Fruit fly (Drosophila melanogaster) whole organism, adult: ENCODE results near the gene ProtB.

Source experiments
- CG12768 ChIP-seq: fragments of 200-800 bp; sonication (Bioruptor generic); optimal IDR thresholded peaks from 2 replicates; lab custom pipeline; 2017; ENCODE audit warnings: missing biosample characterization, missing genetic modification characterization, mild to moderate bottlenecking, moderate library complexity, missing genetic modification reagents
- CG33017 ChIP-seq: fragments of 200-800 bp; sonication (Bioruptor generic); optimal IDR thresholded peaks from 2 replicates; lab custom pipeline; 2018; ENCODE audit warnings: missing biosample characterization, mild to moderate bottlenecking, missing genetic modification characterization, moderate library complexity
- CG5204 ChIP-seq: fragments of 200-800 bp; sonication (Bioruptor generic); optimal IDR thresholded peaks from 2 replicates; lab custom pipeline; 2016; ENCODE audit warnings: missing biosample characterization, missing genetic modification characterization
- CG7101 ChIP-seq: fragments of 200-800 bp; sonication (Bioruptor generic); optimal IDR thresholded peaks from 2 replicates; lab custom pipeline; 2018; ENCODE audit warnings: missing biosample characterization, mild to moderate bottlenecking, missing genetic modification characterization, moderate library complexity
- Crg-1 ChIP-seq: fragments of 200-800 bp; sonication (Bioruptor generic); optimal IDR thresholded peaks from 2 replicates; lab custom pipeline; 2016; ENCODE audit warnings: missing biosample characterization, missing genetic modification characterization
- Hr96 ChIP-seq: fragments of 200-800 bp; sonication (Bioruptor generic); optimal IDR thresholded peaks from 2 replicates; lab custom pipeline; 2016; ENCODE audit warnings: missing biosample characterization, missing genetic modification characterization
- bab1 ChIP-seq: fragments of 200-800 bp; sonication (Bioruptor generic); optimal IDR thresholded peaks from 3 replicates; lab custom pipeline; 2019; ENCODE audit warnings: missing biosample characterization, mild to moderate bottlenecking, missing genetic modification characterization, moderate library complexity
- ovo ChIP-seq: fragments of 200-800 bp; sonication (Bioruptor generic); optimal IDR thresholded peaks from 2 replicates; lab custom pipeline; 2016; ENCODE audit warnings: missing biosample characterization, missing genetic modification characterization
- tj ChIP-seq: fragments of 200-800 bp; sonication (Bioruptor generic); optimal IDR thresholded peaks from 3 replicates; lab custom pipeline; 2017; ENCODE audit warnings: missing biosample characterization, mild to moderate bottlenecking, missing genetic modification characterization, moderate library complexity

Gene ProtB

DNA sequence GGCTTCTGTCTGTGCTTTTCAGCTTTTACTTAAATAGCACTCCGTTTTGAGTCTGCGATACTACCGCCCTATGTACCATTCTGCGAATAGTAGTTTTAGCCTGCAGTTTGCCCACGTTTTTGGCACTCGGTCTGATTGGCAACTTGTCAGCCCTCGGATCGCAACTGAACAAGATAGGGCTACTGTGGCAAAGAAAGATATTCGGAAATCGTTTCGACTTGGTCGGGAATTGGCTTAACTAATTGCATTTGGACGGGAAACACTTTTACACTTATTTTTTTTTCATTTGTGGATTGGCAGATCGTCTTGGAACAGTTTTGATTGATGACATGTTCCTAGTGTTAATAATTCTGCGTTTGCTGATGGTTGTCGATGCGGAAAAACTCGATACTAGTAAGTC, 41.5 kb downstream of the ProtB start, which contains the start of gene CG42682:
Gene CG42682 (plus strand): TSS at position 301 of the 400 bp plus-strand sequence.
- no peak for TF ChIP-seq CG5204 (GFP tag; lab: Kevin White, UChicago)
- no peak for TF ChIP-seq Crg-1 (GFP tag; lab: Kevin White, UChicago)
- no peak for TF ChIP-seq ovo (GFP tag; lab: Kevin White, UChicago)
- no peak for TF ChIP-seq CG12768
- no peak for TF ChIP-seq bab1 (GFP tag; lab: Kevin White, UChicago)
- no peak for TF ChIP-seq CG33017 (tag; lab: Kevin White, UChicago)
- TF ChIP-seq tj (GFP tag; lab: Kevin White, UChicago) = no peak
- TF ChIP-seq CG7101 (tag; lab: Kevin White, UChicago) = no peak
- TF ChIP-seq Hr96 (GFP tag; lab: Kevin White, UChicago) = no peak
